Fruit fly (Drosophila melanogaster): ENCODE measurements around the gene ras.
A peak's percentile ranks its signal among the peaks of the same experiment; 100 is the strongest.

ras gene

dm6 chrX:10764206-10764605 lies 19.9 kb downstream of the ras start, which contains the start of gene Tango5 (continued):
- no peak for TF ChIP-seq fd96Cb (tag; optimal IDR thresholded peaks at IDR 0.05)
- no peak for TF ChIP-seq lbe (GFP tag; optimal IDR thresholded peaks at IDR 0.05)
- TF ChIP-seq CG10431 (GFP tag; optimal IDR thresholded peaks at IDR 0.05), result no peak
- TF ChIP-seq gt (GFP tag; IDR thresholded peaks at IDR 0.05), result no peak
- no peak for TF ChIP-seq Fer2 (tag; optimal IDR thresholded peaks at IDR 0.05)
- no peak for TF ChIP-seq tup (GFP tag; optimal IDR thresholded peaks at IDR 0.05)
- TF ChIP-seq CG18619 (GFP tag; optimal IDR thresholded peaks at IDR 0.05), result no peak
- no peak for TF ChIP-seq CG10274 (GFP tag; optimal IDR thresholded peaks at IDR 0.05)
- TF ChIP-seq kni (GFP tag; optimal IDR thresholded peaks at IDR 0.05), result no peak
- no peak for TF ChIP-seq CG33557 (GFP tag; optimal IDR thresholded peaks at IDR 0.05)
- TF ChIP-seq luna (GFP tag; optimal IDR thresholded peaks at IDR 0.05), result no peak
- no peak for TF ChIP-seq pum (GFP tag; optimal IDR thresholded peaks at IDR 0.05)
- no peak for TF ChIP-seq CG6272 (GFP tag; IDR thresholded peaks at IDR 0.05)
- TF ChIP-seq dpn (GFP tag; optimal IDR thresholded peaks at IDR 0.05), result peak in 1 of 2 experiments; percentile 17
- TF ChIP-seq CG3726 (GFP tag; IDR thresholded peaks at IDR 0.05), result no peak
- no peak for TF ChIP-seq ranshi (GFP tag; IDR thresholded peaks at IDR 0.05)
- TF ChIP-seq Tbp (GFP tag; optimal IDR thresholded peaks at IDR 0.05), result no peak
- no peak for TF ChIP-seq CG7372 (GFP tag; IDR thresholded peaks at IDR 0.05)
- peak; percentile 15 for TF ChIP-seq CrebB (tag; optimal IDR thresholded peaks at IDR 0.05)

dm6 chrX:10766976-10767349 lies 22.7 kb downstream of the ras start:
- TF ChIP-seq CG11456 (GFP tag; IDR thresholded peaks at IDR 0.05), result no peak
- no peak for TF ChIP-seq Dbx (GFP tag; IDR thresholded peaks at IDR 0.05)
- TF ChIP-seq chinmo (GFP tag; IDR thresholded peaks at IDR 0.05; ENCODE audit: partially characterized antibody), result 0 out of 4 replicates have a peak, but pooled peaks have one; percentile 33
- TF ChIP-seq Trl (optimal IDR thresholded peaks at IDR 0.05), result no peak
- no peak for TF ChIP-seq Trl (GFP tag; optimal IDR thresholded peaks at IDR 0.05)
- no peak for TF ChIP-seq CG12155 (GFP tag; optimal IDR thresholded peaks at IDR 0.05)
- TF ChIP-seq CG7372 (GFP tag; IDR thresholded peaks at IDR 0.05), result no peak
- no peak for TF ChIP-seq kay (GFP tag; optimal IDR thresholded peaks at IDR 0.05)
- no peak for TF ChIP-seq pfk (GFP tag; optimal IDR thresholded peaks at IDR 0.05)
- peak; percentile 36 for TF ChIP-seq Vsx1 (GFP tag; optimal IDR thresholded peaks at IDR 0.05)
- no peak for TF ChIP-seq Spps (tag; optimal IDR thresholded peaks at IDR 0.05)
- no peak for TF ChIP-seq trh (GFP tag; optimal IDR thresholded peaks at IDR 0.05)
- TF ChIP-seq CG2875 (GFP tag; optimal IDR thresholded peaks at IDR 0.05), result no peak
- TF ChIP-seq stc (GFP tag; IDR thresholded peaks at IDR 0.05), result peak; percentile 29; the same call in 1 of the 2 replicates
- TF ChIP-seq CG18476 (GFP tag; optimal IDR thresholded peaks at IDR 0.05), result no peak
- no peak for TF ChIP-seq CG6683 (GFP tag; optimal IDR thresholded peaks at IDR 0.05)
- TF ChIP-seq CG9215 (GFP tag; IDR thresholded peaks at IDR 0.05), result no peak
- no peak for TF ChIP-seq Ssrp (tag; optimal IDR thresholded peaks at IDR 0.05)
- peak; percentile 7 for TF ChIP-seq CG15601 (tag; optimal IDR thresholded peaks at IDR 0.05)

dm6 chrX:10767350-10768005 lies 23.2 kb downstream of the ras start:
- no peak for TF ChIP-seq p53 (GFP tag; optimal IDR thresholded peaks at IDR 0.05)
- no peak; the same call in 1 of the 2 replicates for TF ChIP-seq CG31441 (GFP tag; IDR thresholded peaks at IDR 0.05)
- TF ChIP-seq ro (GFP tag; IDR thresholded peaks at IDR 0.05), result no peak
- no peak for TF ChIP-seq zen (tag; optimal IDR thresholded peaks at IDR 0.05)
- TF ChIP-seq CG11093 (GFP tag; IDR thresholded peaks at IDR 0.05), result no peak
- no peak for TF ChIP-seq klu (GFP tag; IDR thresholded peaks at IDR 0.05)
- peak; percentile 71 for TF ChIP-seq CG6765 (GFP tag; optimal IDR thresholded peaks at IDR 0.05)
- TF ChIP-seq bigmax (GFP tag; optimal IDR thresholded peaks at IDR 0.05), result no peak
- no peak for TF ChIP-seq NC2α (GFP tag; optimal IDR thresholded peaks at IDR 0.05)
- no peak for TF ChIP-seq fd64A (GFP tag; optimal IDR thresholded peaks at IDR 0.05)
- TF ChIP-seq Lim3 (GFP tag; IDR thresholded peaks at IDR 0.05), result no peak
- peak; percentile 33 for TF ChIP-seq dmrt11E (tag; optimal IDR thresholded peaks at IDR 0.05)
- peak; percentile 22 for TF ChIP-seq fd3F (GFP tag; optimal IDR thresholded peaks at IDR 0.05)
- peak; percentile 43 for TF ChIP-seq CG12659 (GFP tag; optimal IDR thresholded peaks at IDR 0.05)

All from whole organism, embryonic.